Fruit fly (Drosophila melanogaster): ENCODE results near the gene CG14683.

CG14683 gene

DNA sequence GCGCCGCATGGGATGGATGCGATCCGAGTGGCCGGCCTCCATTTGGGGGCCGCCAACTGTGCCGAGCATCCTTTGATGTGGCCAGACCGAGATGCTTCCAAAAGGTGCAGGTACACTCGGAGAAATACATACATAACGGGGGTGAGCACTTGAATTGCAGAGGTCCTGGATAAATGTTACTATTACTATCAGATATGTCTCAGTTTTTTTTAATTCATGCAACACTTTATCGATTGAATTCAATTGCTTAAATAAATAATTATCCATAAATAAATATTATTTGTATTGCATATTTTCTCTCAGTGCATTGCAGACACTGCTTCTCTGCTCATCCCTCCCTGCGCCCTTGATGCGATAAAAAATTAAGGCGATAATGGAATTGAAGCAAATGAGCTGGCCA, 35.3 kb upstream of the CG14683 start (continued):
- TF ChIP-seq CG9817 (tag; optimal IDR thresholded peaks at IDR 0.05) = no peak
- peak; percentile 13 for TF ChIP-seq CG11504 (tag; optimal IDR thresholded peaks at IDR 0.05)
- no peak for TF ChIP-seq cg (GFP tag; optimal IDR thresholded peaks at IDR 0.05)
- TF ChIP-seq CG16863 (GFP tag; optimal IDR thresholded peaks at IDR 0.05) = no peak
- TF ChIP-seq Xrp1 (GFP tag; IDR thresholded peaks at IDR 0.05) = peak; percentile 51; the same call in 1 of the 2 replicates
- TF ChIP-seq lbe (GFP tag; optimal IDR thresholded peaks at IDR 0.05) = peak; percentile 34
- TF ChIP-seq CG2120 (GFP tag; optimal IDR thresholded peaks at IDR 0.05) = no peak
- peak; percentile 3 for TF ChIP-seq unpg (GFP tag; optimal IDR thresholded peaks at IDR 0.05)
- no peak for TF ChIP-seq Antp (GFP tag; optimal IDR thresholded peaks at IDR 0.05)
- no peak for TF ChIP-seq her (GFP tag; optimal IDR thresholded peaks at IDR 0.05)
- no peak for TF ChIP-seq gcm2 (GFP tag; optimal IDR thresholded peaks at IDR 0.05)
- no peak for TF ChIP-seq CG7372 (GFP tag; IDR thresholded peaks at IDR 0.05)
- no peak for TF ChIP-seq CG3065 (GFP tag; optimal IDR thresholded peaks at IDR 0.05)
- no peak for TF ChIP-seq slou (GFP tag; optimal IDR thresholded peaks at IDR 0.05)
- peak; percentile 45 for TF ChIP-seq sens (GFP tag)
- TF ChIP-seq CG1602 (GFP tag; optimal IDR thresholded peaks at IDR 0.05) = no peak
- peak; percentile 10 for TF ChIP-seq CG14710 (tag; optimal IDR thresholded peaks at IDR 0.05)
- peak; percentile 34 for TF ChIP-seq zf30C (GFP tag; optimal IDR thresholded peaks at IDR 0.05)
- TF ChIP-seq dmrt11E (tag; optimal IDR thresholded peaks at IDR 0.05) = peak; percentile 60
- no peak for TF ChIP-seq ato (GFP tag; IDR thresholded peaks at IDR 0.05; ENCODE audit: partially characterized antibody)
- no peak for TF ChIP-seq ase (GFP tag; IDR thresholded peaks at IDR 0.05)
- no peak for TF ChIP-seq slbo (GFP tag; IDR thresholded peaks at IDR 0.05)
- no peak for TF ChIP-seq CG3726 (GFP tag; IDR thresholded peaks at IDR 0.05)
- peak; percentile 23 for TF ChIP-seq nom (GFP tag; optimal IDR thresholded peaks at IDR 0.05)
- TF ChIP-seq CG12391 (tag; optimal IDR thresholded peaks at IDR 0.05) = peak; percentile 5
- TF ChIP-seq CG9727 (GFP tag; optimal IDR thresholded peaks at IDR 0.05) = peak; percentile 6
- TF ChIP-seq E2f1 (GFP tag; IDR thresholded peaks at IDR 0.05) = no peak
- no peak for TF ChIP-seq nau (GFP tag; optimal IDR thresholded peaks at IDR 0.05)
- peak; percentile 10 to 22 for TF ChIP-seq bsh (GFP tag; optimal IDR thresholded peaks at IDR 0.05)
- TF ChIP-seq CG10979 (tag; optimal IDR thresholded peaks at IDR 0.05) = peak; percentile 46

DNA sequence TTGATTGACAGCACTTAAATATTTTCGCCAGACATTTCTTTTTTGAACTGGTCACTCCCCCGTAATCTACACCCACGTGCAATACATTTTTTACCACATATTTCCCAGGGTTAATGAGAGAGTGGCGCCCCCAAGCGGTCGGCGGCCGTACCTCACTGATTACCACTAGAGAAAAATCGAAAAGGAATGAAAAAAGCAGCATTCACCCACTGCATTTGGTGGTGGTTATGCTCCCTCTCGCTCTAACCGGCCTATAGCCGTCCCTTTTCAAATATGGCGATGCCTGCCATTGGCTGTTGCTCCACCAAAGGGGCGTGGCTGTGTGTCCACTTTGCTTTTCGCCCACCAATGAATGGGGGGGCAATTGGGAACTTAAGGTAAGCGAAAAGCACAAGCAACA, 31.5 kb upstream of the CG14683 start:
- TF ChIP-seq Nf-YA (GFP tag; IDR thresholded peaks at IDR 0.05) (peak; percentile 98), Kr (GFP tag; optimal IDR thresholded peaks at IDR 0.05) (no peak), CG7786 (GFP tag; optimal IDR thresholded peaks at IDR 0.05) (no peak), D19A (tag; optimal IDR thresholded peaks at IDR 0.05) (peak; percentile 56), her (GFP tag; optimal IDR thresholded peaks at IDR 0.05) (peak; percentile 17), Hand (GFP tag; optimal IDR thresholded peaks at IDR 0.05) (no peak), peb (GFP tag; IDR thresholded peaks at IDR 0.05) (0 out of 2 replicates have a peak, but pooled peaks have one; percentile 14), dm (GFP tag; optimal IDR thresholded peaks at IDR 0.05) (peak; percentile 41), CG10366 (GFP tag; IDR thresholded peaks at IDR 0.05) (peak; percentile 32; the same call in 1 of the 2 replicates), schlank (tag; optimal IDR thresholded peaks at IDR 0.05) (no peak), CG33557 (GFP tag; optimal IDR thresholded peaks at IDR 0.05) (peak; percentile 65), Sry-δ (GFP tag; optimal IDR thresholded peaks at IDR 0.05) (peak; percentile 1), Med (GFP tag) (peak; percentile 91), ranshi (GFP tag; IDR thresholded peaks at IDR 0.05) (peak; percentile 48; the same call in 1 of the 2 replicates), CG8924 (tag; optimal IDR thresholded peaks at IDR 0.05) (peak; percentile 38), onecut (GFP tag; IDR thresholded peaks at IDR 0.05) (peak; percentile 91), Dll (GFP tag; IDR thresholded peaks at IDR 0.05; ENCODE audit: partially characterized antibody) (no peak), HLH4C (GFP tag; IDR thresholded peaks at IDR 0.05; ENCODE audit: partially characterized antibody) (no peak), Gsc (GFP tag; IDR thresholded peaks at IDR 0.05) (no peak), CG4404 (GFP tag; IDR thresholded peaks at IDR 0.05) (no peak), slou (GFP tag; optimal IDR thresholded peaks at IDR 0.05) (no peak), grn (GFP tag; optimal IDR thresholded peaks at IDR 0.05) (peak; percentile 9), CG12942 (GFP tag; optimal IDR thresholded peaks at IDR 0.05) (no peak), Doc2 (GFP tag; IDR thresholded peaks at IDR 0.05) (no peak)

All from whole organism, embryonic.